Worm (Caenorhabditis elegans) whole organism, L1 larva: ENCODE data around the gene ztf-30.

ENCODE experiments used
- C04F5.9 ChIP-seq: sonication (generic microtip); optimal IDR thresholded peaks from 2 replicates; lab custom pipeline; 2016; ENCODE audit warnings: missing genetic modification characterization, missing compliant biosample characterization
- C16A3.4 ChIP-seq: fragments of 150-350 bp; optimal IDR thresholded peaks from 2 replicates; lab custom pipeline; 2014; ENCODE audit warnings: missing biosample characterization, missing genetic modification characterization
- C34B4.2 ChIP-seq: sonication (generic microtip); optimal IDR thresholded peaks from 2 replicates; lab custom pipeline; 2017; ENCODE audit warnings: mild to moderate bottlenecking, missing genetic modification characterization, missing compliant biosample characterization
- F16B12.6 ChIP-seq: fragments of 150-350 bp; optimal IDR thresholded peaks from 2 replicates; lab custom pipeline; 2014; ENCODE audit warnings: missing biosample characterization, missing genetic modification characterization
- blmp-1 ChIP-seq: fragments of 150-350 bp; optimal IDR thresholded peaks from 2 replicates; lab custom pipeline; 2014; ENCODE audit warnings: missing biosample characterization, missing genetic modification characterization
- ceh-63 ChIP-seq: fragments of 200-800 bp; sonication (Bioruptor generic); optimal IDR thresholded peaks from 2 replicates; lab custom pipeline; 2018; ENCODE audit warnings: mild to moderate bottlenecking, missing genetic modification characterization, missing compliant biosample characterization
- ceh-82 ChIP-seq, 3 experiments: fragments of 150-350 bp in 1 of 3; sonication (generic microtip) in 2 of 3; optimal IDR thresholded peaks; 2 replicates each; lab custom pipeline; 2014 to 2017; ENCODE audit warnings: missing biosample characterization in 3 of 3, missing genetic modification characterization in 3 of 3
- ceh-88 ChIP-seq: fragments of 200-800 bp; sonication (Bioruptor generic); IDR thresholded peaks from 2 replicates; pipeline ENCODE4 v1.3.6; 2022; ENCODE audit warnings: missing genetic modification characterization, missing compliant biosample characterization
- ceh-90 ChIP-seq: sonication (generic microtip); optimal IDR thresholded peaks from 2 replicates; lab custom pipeline; 2016; ENCODE audit warnings: missing genetic modification characterization, missing compliant biosample characterization
- dpl-1 ChIP-seq, 3 experiments: fragments of 150-350 bp in 2 of 3; sonication (generic microtip) in 1 of 3; optimal IDR thresholded peaks; 2 replicates each; lab custom pipeline; 2014 to 2017; ENCODE audit warnings: missing biosample characterization in 3 of 3, missing genetic modification characterization in 3 of 3, missing genetic modification reagents in 3 of 3
- dsc-1 ChIP-seq: sonication (generic microtip); optimal IDR thresholded peaks from 2 replicates; lab custom pipeline; 2016; ENCODE audit warnings: mild to moderate bottlenecking, missing genetic modification characterization, missing compliant biosample characterization
- efl-1 ChIP-seq, 4 experiments: fragments of 150-350 bp; optimal IDR thresholded peaks in 3 of 4; peaks in 1 of 4; 1 replicate in 1 of 4; 2 replicates in 3 of 4; lab custom pipeline; 2014; ENCODE audit warnings: missing biosample characterization in 2 of 4, missing genetic modification characterization in 2 of 4, missing genetic modification reagents in 2 of 4
- egl-13 ChIP-seq: sonication (generic microtip); optimal IDR thresholded peaks from 2 replicates; lab custom pipeline; 2016; ENCODE audit warnings: missing genotype, missing genetic modification reagents, missing genetic modification characterization, missing compliant biosample characterization
- egl-27 ChIP-seq, 2 experiments: fragments of 150-350 bp in 1 of 2; sonication (generic microtip); optimal IDR thresholded peaks; 3 replicates each; lab custom pipeline; 2017 to 2018; ENCODE audit warnings: missing biosample characterization in 2 of 2, missing genetic modification characterization in 2 of 2, missing genetic modification reagents in 2 of 2
- elt-3 ChIP-seq, 6 experiments: fragments of 150-350 bp in 1 of 6; sonication (generic microtip); optimal IDR thresholded peaks; 2 replicates each; lab custom pipeline; 2017 to 2018; ENCODE audit warnings: missing biosample characterization in 6 of 6, missing genetic modification characterization in 6 of 6, inconsistent platforms in 1 of 6
- fkh-10 ChIP-seq: sonication (generic microtip); optimal IDR thresholded peaks from 2 replicates; lab custom pipeline; 2017; ENCODE audit warnings: missing biosample characterization, missing genetic modification reagents, missing genetic modification characterization
- fkh-4 ChIP-seq: sonication (generic microtip); optimal IDR thresholded peaks from 2 replicates; lab custom pipeline; 2016; ENCODE audit warnings: missing compliant biosample characterization, missing genetic modification characterization, borderline replicate concordance
- fkh-8 ChIP-seq: sonication (generic microtip); optimal IDR thresholded peaks from 2 replicates; lab custom pipeline; 2016; ENCODE audit warnings: mild to moderate bottlenecking, missing genetic modification characterization, missing compliant biosample characterization
- grh-1 ChIP-seq: fragments of 200-800 bp; sonication (Bioruptor generic); IDR thresholded peaks from 2 replicates; pipeline ENCODE4 v1.3.6; 2022; ENCODE audit warnings: missing genetic modification reagents, missing genetic modification characterization, missing compliant biosample characterization
- hpl-2 ChIP-seq: fragments of 150-350 bp; optimal IDR thresholded peaks from 2 replicates; lab custom pipeline; 2014; ENCODE audit warnings: missing biosample characterization, missing genetic modification reagents, missing genetic modification characterization
- irx-1 ChIP-seq: sonication (generic microtip); optimal IDR thresholded peaks from 2 replicates; lab custom pipeline; 2016; ENCODE audit warnings: missing genetic modification characterization, missing compliant biosample characterization
- isw-1 ChIP-seq: fragments of 200-800 bp; sonication (Bioruptor generic); IDR thresholded peaks from 2 replicates; pipeline ENCODE4 v1.3.6; 2022; ENCODE audit warnings: missing genetic modification characterization, missing compliant biosample characterization
- lin-14 ChIP-seq: fragments of 200-800 bp; sonication (Bioruptor generic); optimal IDR thresholded peaks from 2 replicates; lab custom pipeline; 2018; ENCODE audit warnings: mild to moderate bottlenecking, missing genetic modification characterization, moderate library complexity, missing compliant biosample characterization
- lin-15B ChIP-seq: fragments of 150-350 bp; sonication (generic microtip); optimal IDR thresholded peaks from 3 replicates; lab custom pipeline; 2014; ENCODE audit warnings: missing biosample characterization, missing genetic modification characterization
- lin-35 ChIP-seq, 2 experiments: fragments of 150-350 bp; optimal IDR thresholded peaks; 2 replicates each; lab custom pipeline; 2014; ENCODE audit warnings: missing biosample characterization in 2 of 2, missing genetic modification characterization in 2 of 2, missing genetic modification reagents in 2 of 2
- lin-39 ChIP-seq: fragments of 150-350 bp; optimal IDR thresholded peaks from 2 replicates; lab custom pipeline; 2014; ENCODE audit warnings: missing biosample characterization, missing genetic modification reagents, missing genetic modification characterization
- lsy-2 ChIP-seq, 2 experiments: fragments of 150-350 bp; optimal IDR thresholded peaks; 2 replicates each; lab custom pipeline; 2014; ENCODE audit warnings: missing biosample characterization in 2 of 2, missing genetic modification characterization in 2 of 2
- mdl-1 ChIP-seq, 2 experiments: fragments of 150-350 bp; optimal IDR thresholded peaks; 2 replicates each; lab custom pipeline; 2014 to 2017; ENCODE audit warnings: missing biosample characterization in 2 of 2, missing genetic modification characterization in 2 of 2, inconsistent platforms in 1 of 2
- mep-1 ChIP-seq: fragments of 150-350 bp; optimal IDR thresholded peaks from 2 replicates; lab custom pipeline; 2014; ENCODE audit warnings: missing biosample characterization, missing genetic modification characterization
- nhr-19 ChIP-seq: fragments of 200-800 bp; sonication (Bioruptor generic); conservative IDR thresholded peaks from 2 replicates; pipeline ENCODE4 v1.3.6; 2022; ENCODE audit warnings: missing genetic modification characterization, missing compliant biosample characterization
- nhr-20 ChIP-seq: sonication (generic microtip); optimal IDR thresholded peaks from 2 replicates; lab custom pipeline; 2016; ENCODE audit warnings: mild to moderate bottlenecking, missing genetic modification characterization, missing compliant biosample characterization
- nhr-237 ChIP-seq: fragments of 150-350 bp; optimal IDR thresholded peaks from 2 replicates; lab custom pipeline; 2014; ENCODE audit warnings: missing biosample characterization, missing genetic modification characterization
- nhr-47 ChIP-seq: sonication (generic microtip); optimal IDR thresholded peaks from 2 replicates; lab custom pipeline; 2016; ENCODE audit warnings: mild to moderate bottlenecking, missing genetic modification characterization, moderate library complexity, missing compliant biosample characterization
- nhr-71 ChIP-seq: sonication (generic microtip); optimal IDR thresholded peaks from 2 replicates; lab custom pipeline; 2016; ENCODE audit warnings: mild to moderate bottlenecking, missing genetic modification characterization, moderate library complexity, missing compliant biosample characterization
- nhr-76 ChIP-seq: sonication (generic microtip); optimal IDR thresholded peaks from 2 replicates; lab custom pipeline; 2017; ENCODE audit warnings: missing biosample characterization, missing genetic modification characterization
- nhr-85 ChIP-seq: sonication (generic microtip); peaks from one replicate; lab custom pipeline; 2016; ENCODE audit warnings: missing genetic modification characterization, inconsistent platforms, missing compliant biosample characterization
- nhr-90 ChIP-seq: sonication (generic microtip); optimal IDR thresholded peaks from 2 replicates; lab custom pipeline; 2016; ENCODE audit warnings: mild to moderate bottlenecking, missing genetic modification characterization, missing compliant biosample characterization; ENCODE audit not compliant: poor library complexity
- pax-3 ChIP-seq: fragments of 200-800 bp; sonication (Bioruptor generic); optimal IDR thresholded peaks from 2 replicates; lab custom pipeline; 2018; ENCODE audit warnings: mild to moderate bottlenecking, missing genetic modification characterization, moderate library complexity, missing compliant biosample characterization
- rnt-1 ChIP-seq: sonication (generic microtip); optimal IDR thresholded peaks from 2 replicates; lab custom pipeline; 2016; ENCODE audit warnings: mild to moderate bottlenecking, missing genetic modification characterization, moderate library complexity, missing compliant biosample characterization
- skn-1 ChIP-seq: fragments of 150-350 bp; optimal IDR thresholded peaks from 2 replicates; lab custom pipeline; 2014; ENCODE audit warnings: missing biosample characterization, missing genetic modification characterization
- snu-23 ChIP-seq: sonication (generic microtip); optimal IDR thresholded peaks from 2 replicates; lab custom pipeline; 2016; ENCODE audit warnings: missing genetic modification characterization, missing compliant biosample characterization
- sptf-1 ChIP-seq: fragments of 150-350 bp; optimal IDR thresholded peaks from 2 replicates; lab custom pipeline; 2014; ENCODE audit warnings: missing biosample characterization, missing genetic modification characterization
- swsn-7 ChIP-seq: sonication (generic microtip); optimal IDR thresholded peaks from 2 replicates; lab custom pipeline; 2016; ENCODE audit warnings: missing genetic modification characterization, missing compliant biosample characterization
- tbx-2 ChIP-seq: sonication (generic microtip); optimal IDR thresholded peaks from 2 replicates; lab custom pipeline; 2016; ENCODE audit warnings: missing genetic modification characterization, missing compliant biosample characterization
- unc-130 ChIP-seq: fragments of 150-350 bp; optimal IDR thresholded peaks from 2 replicates; lab custom pipeline; 2017; ENCODE audit warnings: missing biosample characterization, missing genetic modification characterization, inconsistent platforms
- unc-62 ChIP-seq: fragments of 150-350 bp; optimal IDR thresholded peaks from 2 replicates; lab custom pipeline; 2014; ENCODE audit warnings: missing biosample characterization, missing genetic modification reagents, missing genetic modification characterization
- unc-86 ChIP-seq: sonication (generic microtip); optimal IDR thresholded peaks from 2 replicates; lab custom pipeline; 2016; ENCODE audit warnings: missing genetic modification characterization, missing compliant biosample characterization
- unc-98 ChIP-seq: fragments of 200-800 bp; sonication (Bioruptor generic); IDR thresholded peaks from 2 replicates; pipeline ENCODE4 v1.3.6; 2022; ENCODE audit warnings: missing genetic modification characterization, missing compliant biosample characterization
- vab-15 ChIP-seq: sonication (generic microtip); optimal IDR thresholded peaks from 2 replicates; lab custom pipeline; 2017; ENCODE audit warnings: missing genotype, mild to moderate bottlenecking, missing genetic modification characterization, missing compliant biosample characterization
- xbp-1 ChIP-seq: sonication (generic microtip); optimal IDR thresholded peaks from 2 replicates; lab custom pipeline; 2016; ENCODE audit warnings: missing genetic modification characterization, missing compliant biosample characterization
- zag-1 ChIP-seq: fragments of 150-350 bp; optimal IDR thresholded peaks from 2 replicates; lab custom pipeline; 2014; ENCODE audit warnings: missing biosample characterization, missing genetic modification characterization
- ztf-11 ChIP-seq, 2 experiments: sonication (generic microtip); optimal IDR thresholded peaks; 2 replicates each; lab custom pipeline; 2016 to 2017; ENCODE audit warnings: missing genetic modification characterization in 2 of 2, missing biosample characterization in 1 of 2, missing compliant biosample characterization in 1 of 2

Gene ztf-30

ce11 chrIII:8630833-8631232 is 33.2 kb upstream of the ztf-30 start, which contains the start of gene dnj-10:
dnj-10 (plus strand) TSS chrIII:8631165.
- peak; percentile 50 for TF ChIP-seq lin-39 (tag; lab: Kevin White, UChicago)
- TF ChIP-seq zag-1 (tag; lab: Kevin White, UChicago): no peak
- peak in 1 of 2 experiments; percentile 53 for TF ChIP-seq mdl-1 (tag; optimal IDR thresholded peaks at IDR 0.05; lab: Kevin White, UChicago)
- peak; percentile 86 for TF ChIP-seq lin-15B (tag; lab: Kevin White, UChicago)
- TF ChIP-seq C16A3.4: peak; percentile 69
- TF ChIP-seq grh-1 (GFP tag; lab: Robert Waterston, UW): no peak
- TF ChIP-seq nhr-90: peak; percentile 45
- TF ChIP-seq fkh-4 (tag; lab: Kevin White, UChicago): no peak
- TF ChIP-seq xbp-1 (tag; lab: Kevin White, UChicago): peak; percentile 72
- TF ChIP-seq tbx-2 (tag; lab: Kevin White, UChicago): peak; percentile 67
- TF ChIP-seq fkh-10 (GFP tag; lab: Kevin White, UChicago): peak; percentile 3
- TF ChIP-seq lin-35 (GFP tag; optimal IDR thresholded peaks at IDR 0.05; lab: Kevin White, UChicago): peak; percentile 92 to 94
- peak; percentile 76 for TF ChIP-seq snu-23 (GFP tag; lab: Kevin White, UChicago)
- peak; percentile 55 for TF ChIP-seq unc-130
- TF ChIP-seq dpl-1 (GFP tag; optimal IDR thresholded peaks at IDR 0.05; lab: Kevin White, UChicago): peak; percentile 81 to 94 (median 87)
- no peak for TF ChIP-seq vab-15 (tag; lab: Kevin White, UChicago)
- peak; percentile 91 for TF ChIP-seq mep-1 (tag; lab: Kevin White, UChicago)
- TF ChIP-seq fkh-8 (tag; lab: Kevin White, UChicago): peak; percentile 49
- peak; percentile 32 to 87 for TF ChIP-seq efl-1 (optimal IDR thresholded peaks at IDR 0.05; lab: Kevin White, UChicago)
- peak; percentile 90 to 98 for TF ChIP-seq efl-1 (GFP tag; optimal IDR thresholded peaks at IDR 0.05 in 1 of 2; lab: Kevin White, UChicago)
- TF ChIP-seq dsc-1 (tag; lab: Kevin White, UChicago): no peak
- TF ChIP-seq C34B4.2 (tag; lab: Kevin White, UChicago): no peak
- TF ChIP-seq nhr-20 (tag; lab: Kevin White, UChicago): peak; percentile 64
- TF ChIP-seq nhr-19: peak; percentile 64
- peak; percentile 51 for TF ChIP-seq isw-1
- peak; percentile 57 for TF ChIP-seq irx-1 (tag; lab: Kevin White, UChicago)
- TF ChIP-seq rnt-1 (tag; lab: Kevin White, UChicago): peak; percentile 52
- peak; percentile 9 for TF ChIP-seq ceh-90
- no peak for TF ChIP-seq nhr-76 (tag; lab: Kevin White, UChicago)
- peak; percentile 78 for TF ChIP-seq nhr-71 (tag; lab: Kevin White, UChicago)
- peak; percentile 74 for TF ChIP-seq skn-1 (tag; lab: Kevin White, UChicago)
- peak; percentile 21 for TF ChIP-seq egl-13 (tag; lab: Kevin White, UChicago)
- TF ChIP-seq pax-3 (tag; lab: Kevin White, UChicago): no peak
- TF ChIP-seq blmp-1: peak; percentile 67
- peak; percentile 62 for TF ChIP-seq swsn-7 (tag; lab: Kevin White, UChicago)
- TF ChIP-seq ceh-63 (GFP tag; lab: Kevin White, UChicago): no peak
- peak; percentile 54 for TF ChIP-seq unc-86 (tag; lab: Kevin White, UChicago)
- TF ChIP-seq nhr-85 (tag; lab: Kevin White, UChicago): peak; percentile 73
- TF ChIP-seq F16B12.6 (tag; lab: Kevin White, UChicago): peak; percentile 87
- TF ChIP-seq unc-62 (GFP tag; lab: Kevin White, UChicago): no peak
- peak; percentile 84 for TF ChIP-seq lin-14
- no peak for TF ChIP-seq C04F5.9 (tag; lab: Kevin White, UChicago)
- TF ChIP-seq nhr-237 (tag; lab: Kevin White, UChicago): no peak
- TF ChIP-seq hpl-2 (GFP tag; lab: Kevin White, UChicago): no peak
- TF ChIP-seq ztf-11 (tag; optimal IDR thresholded peaks at IDR 0.05; lab: Kevin White, UChicago): no peak
- TF ChIP-seq egl-27 (tag; optimal IDR thresholded peaks at IDR 0.05; lab: Kevin White, UChicago): no peak
- TF ChIP-seq ceh-88 (GFP tag; lab: Robert Waterston, UW): peak; percentile 12; the same call in 1 of the 2 replicates
- peak; percentile 85 to 86 for TF ChIP-seq lsy-2 (tag; optimal IDR thresholded peaks at IDR 0.05; lab: Kevin White, UChicago)
- no peak for TF ChIP-seq unc-98 (GFP tag; lab: Robert Waterston, UW)
- TF ChIP-seq elt-3 (tag; optimal IDR thresholded peaks at IDR 0.05; lab: Kevin White, UChicago): peak in 1 of 6 experiments; percentile 31
- TF ChIP-seq sptf-1 (tag; lab: Kevin White, UChicago): no peak
- TF ChIP-seq nhr-47: peak; percentile 72
- TF ChIP-seq ceh-82 (tag; optimal IDR thresholded peaks at IDR 0.05; lab: Kevin White, UChicago): peak; percentile 47 to 64 (median 54)
